Worm (Caenorhabditis elegans): ENCODE measurements around the gene Y54G2A.15.

Gene Y54G2A.15

ce11 chrIV:2850586-2850985 is 6.8 kb upstream of the Y54G2A.15 start, which contains the start of gene clec-85:
TSS of gene clec-85 (plus strand) at chrIV:2850886.
- TF ChIP-seq unc-62 (GFP tag; optimal IDR thresholded peaks at IDR 0.05) = no peak

- no peak for TF ChIP-seq unc-62 (GFP tag; optimal IDR thresholded peaks at IDR 0.05)
Measured at ce11 chrIV:2849269-2849668, 5.5 kb upstream of the Y54G2A.15 start.

- TF ChIP-seq unc-62 (GFP tag; optimal IDR thresholded peaks at IDR 0.05) = no peak
Measured at ce11 chrIV:2846264-2846663, 2.5 kb upstream of the Y54G2A.15 start, which contains the start of gene Y54G2A.40. TSS of gene Y54G2A.40 (plus strand) at chrIV:2846476.

- TF ChIP-seq unc-62 (GFP tag; optimal IDR thresholded peaks at IDR 0.05) = no peak
Measured at ce11 chrIV:2842162-2842561, 1.6 kb downstream of the Y54G2A.15 start, which contains the start of gene clec-84. TSS of gene clec-84 (plus strand) at chrIV:2842462.

- no peak for TF ChIP-seq unc-62 (GFP tag; optimal IDR thresholded peaks at IDR 0.05)
Measured at ce11 chrIV:2841260-2841659, 2.5 kb downstream of the Y54G2A.15 start, which contains the start of gene clec-83. TSS of gene clec-83 (minus strand) at chrIV:2841472.

ce11 chrIV:2838308-2838707 is 5.5 kb downstream of the Y54G2A.15 start, which contains the start of gene Y54G2A.7:
TSS of gene Y54G2A.7 (plus strand) at chrIV:2838608.
- TF ChIP-seq unc-62 (GFP tag; optimal IDR thresholded peaks at IDR 0.05) = no peak

ce11 chrIV:2835364-2835763 is 8.4 kb downstream of the Y54G2A.15 start, which contains the start of gene clec-82:
TSS of gene clec-82 (plus strand) at chrIV:2835664.
- TF ChIP-seq unc-62 (GFP tag; optimal IDR thresholded peaks at IDR 0.05) = no peak

- TF ChIP-seq unc-62 (GFP tag; optimal IDR thresholded peaks at IDR 0.05) = no peak
Measured at ce11 chrIV:2834516-2834915, 9.3 kb downstream of the Y54G2A.15 start, which contains the start of gene pudl-2. TSS of gene pudl-2 (plus strand) at chrIV:2834816.

- TF ChIP-seq unc-62 (GFP tag; optimal IDR thresholded peaks at IDR 0.05) = no peak
Measured at ce11 chrIV:2832587-2832986, 11.2 kb downstream of the Y54G2A.15 start, which contains the start of the genes Y54G2A.48 and pudl-1. TSS of gene Y54G2A.48 (minus strand) at chrIV:2832687. TSS of gene pudl-1 (plus strand) at chrIV:2832906.

ce11 chrIV:2826335-2826734 is 17.4 kb downstream of the Y54G2A.15 start:
- TF ChIP-seq unc-62 (GFP tag; optimal IDR thresholded peaks at IDR 0.05) = no peak

ce11 chrIV:2825460-2826103 is 18.2 kb downstream of the Y54G2A.15 start:
- TF ChIP-seq unc-62 (GFP tag; optimal IDR thresholded peaks at IDR 0.05) = no peak

- TF ChIP-seq unc-62 (GFP tag; optimal IDR thresholded peaks at IDR 0.05) = no peak
Measured at ce11 chrIV:2823446-2823845, 20.3 kb downstream of the Y54G2A.15 start, which contains the start of gene clec-80. TSS of gene clec-80 (plus strand) at chrIV:2823746.

- no peak for TF ChIP-seq unc-62 (GFP tag; optimal IDR thresholded peaks at IDR 0.05)
Measured at ce11 chrIV:2820408-2820807, 23.4 kb downstream of the Y54G2A.15 start, which contains the start of gene Y54G2A.37. TSS of gene Y54G2A.37 (plus strand) at chrIV:2820708.

- no peak for TF ChIP-seq unc-62 (GFP tag; optimal IDR thresholded peaks at IDR 0.05)
Measured at ce11 chrIV:2819633-2820032, 24.1 kb downstream of the Y54G2A.15 start, which contains the start of gene Y54G2A.13. TSS of gene Y54G2A.13 (minus strand) at chrIV:2819733.

ce11 chrIV:2817038-2817437 is 26.7 kb downstream of the Y54G2A.15 start:
- TF ChIP-seq unc-62 (GFP tag; optimal IDR thresholded peaks at IDR 0.05) = no peak

- TF ChIP-seq unc-62 (GFP tag; optimal IDR thresholded peaks at IDR 0.05) = no peak
Measured at ce11 chrIV:2809208-2809607, 34.6 kb downstream of the Y54G2A.15 start, which contains the start of gene Y54G2A.76. TSS of gene Y54G2A.76 (plus strand) at chrIV:2809410.

- TF ChIP-seq unc-62 (GFP tag; optimal IDR thresholded peaks at IDR 0.05) = no peak
Measured at ce11 chrIV:2808154-2808553, 35.6 kb downstream of the Y54G2A.15 start.

Measured in whole organism, dauer.